Worm (Caenorhabditis elegans): ENCODE data around the gene rps-30.

Gene rps-30

DNA sequence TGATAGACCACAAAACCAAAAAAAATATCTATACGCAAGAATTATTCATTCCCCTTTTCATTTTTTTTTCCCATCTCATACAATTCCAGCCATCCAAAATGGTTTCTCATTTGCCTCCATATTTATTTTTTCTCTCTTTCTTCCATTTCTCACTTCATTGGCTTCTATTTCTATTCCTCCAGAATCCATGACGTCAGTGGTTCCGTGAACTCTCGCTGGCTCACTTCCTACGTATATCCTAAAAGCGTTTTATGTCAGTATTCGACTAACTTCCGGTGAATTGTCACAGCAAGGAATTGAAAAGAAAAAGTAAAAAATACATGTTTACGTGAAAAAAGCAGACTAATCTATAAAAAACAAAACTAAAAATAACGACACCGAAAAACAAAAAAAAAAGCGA is 49.5 kb upstream of the rps-30 start (continued):
- no peak for TF ChIP-seq swsn-7 (tag; optimal IDR thresholded peaks at IDR 0.05)
- no peak for TF ChIP-seq fos-1 (tag; optimal IDR thresholded peaks at IDR 0.05)
- no peak for TF ChIP-seq ces-1 (GFP tag; optimal IDR thresholded peaks at IDR 0.05)
- peak; percentile 13 for TF ChIP-seq tbx-2 (tag; optimal IDR thresholded peaks at IDR 0.05)
- no peak for TF ChIP-seq nhr-11 (tag; optimal IDR thresholded peaks at IDR 0.05)
- no peak for TF ChIP-seq lir-3 (tag; optimal IDR thresholded peaks at IDR 0.05; ENCODE audit: poor library complexity)
- no peak for TF ChIP-seq F16B12.6 (tag; optimal IDR thresholded peaks at IDR 0.05)
- TF ChIP-seq egl-27 (tag; optimal IDR thresholded peaks at IDR 0.05) = no peak
- TF ChIP-seq sptf-1 (tag; optimal IDR thresholded peaks at IDR 0.05) = no peak
- peak; percentile 75 for TF ChIP-seq lin-14 (GFP tag; optimal IDR thresholded peaks at IDR 0.05)
- TF ChIP-seq zag-1 (tag; optimal IDR thresholded peaks at IDR 0.05) = no peak
- no peak for TF ChIP-seq ceh-90 (tag; optimal IDR thresholded peaks at IDR 0.05)
- TF ChIP-seq unc-130 (tag; optimal IDR thresholded peaks at IDR 0.05) = no peak
- no peak for TF ChIP-seq aly-2 (tag; optimal IDR thresholded peaks at IDR 0.05)
- no peak for TF ChIP-seq zip-4 (GFP tag; optimal IDR thresholded peaks at IDR 0.05)
- TF ChIP-seq unc-30 (tag; optimal IDR thresholded peaks at IDR 0.05) = no peak
- TF ChIP-seq dsc-1 (tag; optimal IDR thresholded peaks at IDR 0.05) = peak; percentile 15
- no peak for TF ChIP-seq efl-3 (GFP tag; optimal IDR thresholded peaks at IDR 0.05)
- TF ChIP-seq ztf-4 (tag; optimal IDR thresholded peaks at IDR 0.05) = no peak
- peak; percentile 55 for TF ChIP-seq unc-86 (tag; optimal IDR thresholded peaks at IDR 0.05)
- no peak for TF ChIP-seq efl-1 (optimal IDR thresholded peaks at IDR 0.05)
- no peak for TF ChIP-seq efl-1 (GFP tag; optimal IDR thresholded peaks at IDR 0.05 in 1 of 2)
- TF ChIP-seq lin-13 (GFP tag; optimal IDR thresholded peaks at IDR 0.05) = no peak
- no peak for TF ChIP-seq blmp-1 (tag; optimal IDR thresholded peaks at IDR 0.05)
- TF ChIP-seq hlh-17 (GFP tag; optimal IDR thresholded peaks at IDR 0.05; ENCODE audit: borderline replicate concordance) = no peak
- TF ChIP-seq lin-39 (tag; optimal IDR thresholded peaks at IDR 0.05) = no peak
- TF ChIP-seq sox-4 (tag; optimal IDR thresholded peaks at IDR 0.05) = no peak
- TF ChIP-seq elt-3 (tag; optimal IDR thresholded peaks at IDR 0.05) = no peak
- TF ChIP-seq ceh-88 (GFP tag; IDR thresholded peaks at IDR 0.05) = no peak
- no peak for TF ChIP-seq C34B4.2 (tag; optimal IDR thresholded peaks at IDR 0.05)
- no peak for TF ChIP-seq nhr-237 (tag; optimal IDR thresholded peaks at IDR 0.05)
- no peak for TF ChIP-seq lsy-2 (tag; optimal IDR thresholded peaks at IDR 0.05)
- no peak for TF ChIP-seq nhr-20 (tag; optimal IDR thresholded peaks at IDR 0.05)
- TF ChIP-seq nhr-90 (tag; optimal IDR thresholded peaks at IDR 0.05; ENCODE audit: poor library complexity) = no peak
- no peak for TF ChIP-seq sup-37 (GFP tag; optimal IDR thresholded peaks at IDR 0.05)
- TF ChIP-seq ceh-82 (tag; optimal IDR thresholded peaks at IDR 0.05) = no peak
- peak; percentile 71 for TF ChIP-seq fkh-8 (tag; optimal IDR thresholded peaks at IDR 0.05)
- no peak for TF ChIP-seq unc-62 (GFP tag; optimal IDR thresholded peaks at IDR 0.05)
- TF ChIP-seq C04F5.9 (tag; optimal IDR thresholded peaks at IDR 0.05) = no peak
- TF ChIP-seq fkh-10 (GFP tag; optimal IDR thresholded peaks at IDR 0.05) = no peak
- peak; percentile 30 for TF ChIP-seq nhr-47 (tag; optimal IDR thresholded peaks at IDR 0.05)

- TF ChIP-seq elt-3 (tag; optimal IDR thresholded peaks at IDR 0.05) = peak in 1 of 6 experiments; percentile 41
- peak; percentile 70 for TF ChIP-seq mep-1 (tag; optimal IDR thresholded peaks at IDR 0.05)
- TF ChIP-seq swsn-7 (tag; optimal IDR thresholded peaks at IDR 0.05) = peak; percentile 86
- TF ChIP-seq tlp-1 (tag; optimal IDR thresholded peaks at IDR 0.05) = no peak
- no peak for TF ChIP-seq ces-1 (GFP tag; optimal IDR thresholded peaks at IDR 0.05)
- no peak for TF ChIP-seq nhr-12 (tag; optimal IDR thresholded peaks at IDR 0.05)
- no peak for TF ChIP-seq sptf-1 (tag; optimal IDR thresholded peaks at IDR 0.05)
- TF ChIP-seq vab-15 (tag; optimal IDR thresholded peaks at IDR 0.05) = no peak
- peak; percentile 75 for TF ChIP-seq fos-1 (tag; optimal IDR thresholded peaks at IDR 0.05)
- TF ChIP-seq ceh-88 (GFP tag; IDR thresholded peaks at IDR 0.05) = peak; percentile 81
- peak; percentile 36 for TF ChIP-seq unc-130 (tag; optimal IDR thresholded peaks at IDR 0.05)
- peak; percentile 21 to 50 (median 47) for TF ChIP-seq dpl-1 (GFP tag; optimal IDR thresholded peaks at IDR 0.05)
- TF ChIP-seq xbp-1 (tag; optimal IDR thresholded peaks at IDR 0.05) = peak; percentile 67
- TF ChIP-seq efl-1 (optimal IDR thresholded peaks at IDR 0.05) = peak; percentile 72 to 75
- TF ChIP-seq efl-1 (GFP tag; optimal IDR thresholded peaks at IDR 0.05 in 1 of 2) = peak; percentile 32 to 95
- peak; percentile 90 for TF ChIP-seq unc-86 (tag; optimal IDR thresholded peaks at IDR 0.05)
- TF ChIP-seq aha-1 (tag; optimal IDR thresholded peaks at IDR 0.05) = no peak
- TF ChIP-seq nhr-20 (tag; optimal IDR thresholded peaks at IDR 0.05) = peak; percentile 75
- TF ChIP-seq hlh-4 (tag; optimal IDR thresholded peaks at IDR 0.05) = peak; percentile 19
- TF ChIP-seq ets-5 (GFP tag; IDR thresholded peaks at IDR 0.05) = no peak
- no peak for TF ChIP-seq pqm-1 (tag; optimal IDR thresholded peaks at IDR 0.05)
- no peak for TF ChIP-seq nhr-85 (tag)
- TF ChIP-seq egl-27 (tag; optimal IDR thresholded peaks at IDR 0.05) = peak in 1 of 2 experiments; percentile 89
Measured at ce11 chrV:7728003-7728678, 48.2 kb upstream of the rps-30 start.

Data from whole organism, L1 larva.